Worm (Caenorhabditis elegans) whole organism, L4 larva: ENCODE results near the gene sqv-3.

Source experiments
- D1046.2 ChIP-seq: fragments of 200-800 bp; sonication (Bioruptor generic); IDR thresholded peaks from 2 replicates; pipeline ENCODE4 v1.3.6; 2022; ENCODE audit warnings: missing genetic modification characterization, missing compliant biosample characterization
- R02D3.7 ChIP-seq: fragments of 150-350 bp; sonication (generic microtip); optimal IDR thresholded peaks from 3 replicates; lab custom pipeline; 2014; ENCODE audit warnings: missing biosample characterization, missing genetic modification characterization
- Y48G9A.11 ChIP-seq: fragments of 200-800 bp; sonication (Bioruptor generic); IDR thresholded peaks from 2 replicates; pipeline ENCODE4 v1.3.6; 2022; ENCODE audit warnings: missing genetic modification reagents, missing genetic modification characterization, missing compliant biosample characterization
- ZK337.2 ChIP-seq: fragments of 200-800 bp; sonication (Bioruptor generic); IDR thresholded peaks from 2 replicates; pipeline ENCODE4 v1.3.6; 2022; ENCODE audit warnings: missing genetic modification reagents, missing genetic modification characterization, missing compliant biosample characterization
- aha-1 ChIP-seq: fragments of 150-350 bp; peaks from one replicate; lab custom pipeline; 2014; ENCODE audit warnings: missing biosample characterization, missing genetic modification characterization
- aly-2 ChIP-seq: sonication (generic microtip); optimal IDR thresholded peaks from 2 replicates; lab custom pipeline; 2018; ENCODE audit warnings: missing biosample characterization, missing genetic modification characterization
- ceh-20 ChIP-seq: fragments of 200-800 bp; sonication (Bioruptor generic); IDR thresholded peaks from 2 replicates; pipeline ENCODE4 v1.3.6; 2022; ENCODE audit warnings: missing genetic modification reagents, missing genetic modification characterization, missing compliant biosample characterization
- ceh-28 ChIP-seq: fragments of 150-350 bp; optimal IDR thresholded peaks from 2 replicates; lab custom pipeline; 2014; ENCODE audit warnings: missing biosample characterization, missing genetic modification reagents, missing genetic modification characterization
- dmd-6 ChIP-seq: fragments of 200-800 bp; sonication (Bioruptor generic); IDR thresholded peaks from 2 replicates; pipeline ENCODE4 v1.3.6; 2022; ENCODE audit warnings: missing genetic modification reagents, missing genetic modification characterization, missing compliant biosample characterization
- dpl-1 ChIP-seq: fragments of 150-350 bp; optimal IDR thresholded peaks from 2 replicates; lab custom pipeline; 2014; ENCODE audit warnings: missing biosample characterization, missing genetic modification reagents, missing genetic modification characterization
- duxl-1 ChIP-seq: sonication (generic microtip); optimal IDR thresholded peaks from 2 replicates; lab custom pipeline; 2016; ENCODE audit warnings: mild to moderate bottlenecking, missing genetic modification characterization, moderate library complexity, missing compliant biosample characterization; ENCODE audit not compliant: poor library complexity
- dve-1 ChIP-seq: sonication (generic microtip); optimal IDR thresholded peaks from 2 replicates; lab custom pipeline; 2017; ENCODE audit warnings: antibody characterized with exemption, mild to moderate bottlenecking, missing genetic modification characterization, missing compliant biosample characterization; ENCODE audit not compliant: insufficient read depth
- egl-43 ChIP-seq: fragments of 200-800 bp; sonication (Bioruptor generic); IDR thresholded peaks from 2 replicates; pipeline ENCODE4 v1.3.6; 2022; ENCODE audit warnings: missing genetic modification reagents, missing genetic modification characterization, missing compliant biosample characterization
- fos-1 ChIP-seq: fragments of 150-350 bp; optimal IDR thresholded peaks from 2 replicates; lab custom pipeline; 2014; ENCODE audit warnings: missing biosample characterization, missing genetic modification characterization
- hif-1 ChIP-seq, 2 experiments: sonication (generic microtip); optimal IDR thresholded peaks; 2 replicates each; lab custom pipeline; 2016 to 2017; ENCODE audit warnings: missing compliant biosample characterization in 2 of 2, missing genetic modification characterization in 2 of 2, missing genetic modification reagents in 2 of 2, missing genotype in 2 of 2, mild to moderate bottlenecking in 1 of 2
- hlh-11 ChIP-seq: fragments of 200-800 bp; sonication (Bioruptor generic); optimal IDR thresholded peaks from 2 replicates; lab custom pipeline; 2018; ENCODE audit warnings: mild to moderate bottlenecking, missing genetic modification characterization, missing compliant biosample characterization
- hlh-30 ChIP-seq: sonication (generic microtip); optimal IDR thresholded peaks from 2 replicates; lab custom pipeline; 2017; ENCODE audit warnings: antibody characterized with exemption, mild to moderate bottlenecking, missing genetic modification characterization, missing compliant biosample characterization; ENCODE audit not compliant: insufficient read depth
- hmg-1.1 ChIP-seq: fragments of 200-800 bp; sonication (Bioruptor generic); IDR thresholded peaks from 2 replicates; pipeline ENCODE4 v1.3.6; 2022; ENCODE audit warnings: missing genetic modification reagents, missing genetic modification characterization, missing compliant biosample characterization
- jun-1 ChIP-seq: fragments of 150-350 bp; optimal IDR thresholded peaks from 2 replicates; lab custom pipeline; 2014; ENCODE audit warnings: missing biosample characterization, missing genetic modification reagents, missing genetic modification characterization
- lin-38 ChIP-seq: fragments of 200-800 bp; sonication (Bioruptor generic); IDR thresholded peaks from 2 replicates; pipeline ENCODE4 v1.3.6; 2022; ENCODE audit warnings: missing genetic modification reagents, missing genetic modification characterization, missing compliant biosample characterization
- lsy-2 ChIP-seq, 2 experiments: fragments of 150-350 bp in 1 of 2; sonication (generic microtip) in 1 of 2; optimal IDR thresholded peaks; 2 replicates each; lab custom pipeline; 2014 to 2017; ENCODE audit warnings: missing biosample characterization in 2 of 2, missing genetic modification characterization in 2 of 2
- madf-9 ChIP-seq: fragments of 200-800 bp; sonication (Bioruptor generic); conservative IDR thresholded peaks from 2 replicates; pipeline ENCODE4 v1.3.6; 2022; ENCODE audit warnings: missing genetic modification reagents, missing genetic modification characterization, missing compliant biosample characterization
- mdl-1 ChIP-seq, 2 experiments: fragments of 150-350 bp in 1 of 2; sonication (generic microtip) in 1 of 2; optimal IDR thresholded peaks; 2 replicates each; lab custom pipeline; 2014 to 2017; ENCODE audit warnings: missing biosample characterization in 2 of 2, missing genetic modification characterization in 2 of 2
- mep-1 ChIP-seq: fragments of 150-350 bp; sonication (generic microtip); optimal IDR thresholded peaks from 3 replicates; lab custom pipeline; 2014; ENCODE audit warnings: missing biosample characterization, missing genetic modification characterization
- mes-2 ChIP-seq: sonication (generic microtip); optimal IDR thresholded peaks from 2 replicates; lab custom pipeline; 2016; ENCODE audit warnings: missing genotype, mild to moderate bottlenecking, missing genetic modification characterization, missing compliant biosample characterization; ENCODE audit not compliant: poor library complexity, severe bottlenecking
- mxl-2 ChIP-seq: fragments of 200-800 bp; sonication (Bioruptor generic); conservative IDR thresholded peaks from 2 replicates; pipeline ENCODE4 v1.3.6; 2022; ENCODE audit warnings: missing genetic modification reagents, missing genetic modification characterization, missing compliant biosample characterization
- mxl-3 ChIP-seq: fragments of 200-800 bp; sonication (Bioruptor generic); optimal IDR thresholded peaks from 2 replicates; lab custom pipeline; 2018; ENCODE audit warnings: mild to moderate bottlenecking, missing genetic modification characterization, missing compliant biosample characterization
- nhr-111 ChIP-seq: fragments of 200-800 bp; sonication (Bioruptor generic); optimal IDR thresholded peaks from 2 replicates; lab custom pipeline; 2018; ENCODE audit warnings: mild to moderate bottlenecking, missing genetic modification characterization, missing compliant biosample characterization
- nhr-237 ChIP-seq: sonication (generic microtip); optimal IDR thresholded peaks from 2 replicates; lab custom pipeline; 2017; ENCODE audit warnings: missing biosample characterization, missing genetic modification characterization
- nhr-28 ChIP-seq: fragments of 150-350 bp; optimal IDR thresholded peaks from 2 replicates; lab custom pipeline; 2014; ENCODE audit warnings: missing biosample characterization, missing genetic modification characterization
- nhr-41 ChIP-seq: fragments of 200-800 bp; sonication (Bioruptor generic); IDR thresholded peaks from 2 replicates; pipeline ENCODE4 v1.3.6; 2022; ENCODE audit warnings: missing genetic modification reagents, missing genetic modification characterization, missing compliant biosample characterization
- nhr-42 ChIP-seq: fragments of 200-800 bp; sonication (Bioruptor generic); IDR thresholded peaks from 2 replicates; pipeline ENCODE4 v1.3.6; 2022; ENCODE audit warnings: missing genetic modification characterization, missing compliant biosample characterization
- nhr-6 ChIP-seq: fragments of 150-350 bp; optimal IDR thresholded peaks from 2 replicates; lab custom pipeline; 2014; ENCODE audit warnings: missing biosample characterization, missing genetic modification characterization
- nhr-76 ChIP-seq: fragments of 150-350 bp; optimal IDR thresholded peaks from 2 replicates; lab custom pipeline; 2014; ENCODE audit warnings: missing biosample characterization, missing genetic modification characterization
- php-3 ChIP-seq: fragments of 200-800 bp; sonication (Bioruptor generic); IDR thresholded peaks from 2 replicates; pipeline ENCODE4 v1.3.6; 2022; ENCODE audit warnings: missing genetic modification reagents, missing genetic modification characterization, missing compliant biosample characterization
- pqm-1 ChIP-seq: sonication (generic microtip); optimal IDR thresholded peaks from 2 replicates; lab custom pipeline; 2017; ENCODE audit warnings: missing biosample characterization, missing genetic modification characterization
- saeg-2 ChIP-seq: fragments of 200-800 bp; sonication (Bioruptor generic); IDR thresholded peaks from 2 replicates; pipeline ENCODE4 v1.3.6; 2022; ENCODE audit warnings: missing genetic modification reagents, missing genetic modification characterization, missing compliant biosample characterization
- set-16 ChIP-seq: fragments of 200-800 bp; sonication (Bioruptor generic); IDR thresholded peaks from 2 replicates; pipeline ENCODE4 v1.3.6; 2022; ENCODE audit warnings: missing genetic modification reagents, missing genetic modification characterization, missing compliant biosample characterization
- spr-1 ChIP-seq: sonication (generic microtip); optimal IDR thresholded peaks from 2 replicates; lab custom pipeline; 2016; ENCODE audit warnings: mild to moderate bottlenecking, missing genetic modification characterization, missing compliant biosample characterization
- tra-1 ChIP-seq: fragments of 200-800 bp; sonication (Bioruptor generic); IDR thresholded peaks from 2 replicates; pipeline ENCODE4 v1.3.6; 2022; ENCODE audit warnings: missing genetic modification reagents, missing genetic modification characterization, missing compliant biosample characterization
- unc-130 ChIP-seq: sonication (generic microtip); optimal IDR thresholded peaks from 2 replicates; lab custom pipeline; 2016; ENCODE audit warnings: missing genetic modification reagents, missing genetic modification characterization, missing compliant biosample characterization
- unc-39 ChIP-seq: sonication (generic microtip); optimal IDR thresholded peaks from 2 replicates; lab custom pipeline; 2017; ENCODE audit warnings: missing biosample characterization, missing genetic modification characterization
- unc-62 ChIP-seq, 3 experiments: fragments of 150-350 bp in 1 of 3; sonication (generic microtip); optimal IDR thresholded peaks in 2 of 3; peaks in 1 of 3; 1 replicate in 1 of 3; 2 replicates in 2 of 3; lab custom pipeline; 2014 to 2017; ENCODE audit warnings: missing biosample characterization in 3 of 3, missing genetic modification characterization in 3 of 3, missing genetic modification reagents in 3 of 3, missing genotype in 1 of 3
- vab-7 ChIP-seq: fragments of 200-800 bp; sonication (Bioruptor generic); IDR thresholded peaks from 2 replicates; pipeline ENCODE4 v1.3.6; 2022; ENCODE audit warnings: missing genetic modification reagents, missing genetic modification characterization, missing compliant biosample characterization
- zfp-3 ChIP-seq: fragments of 200-800 bp; sonication (Bioruptor generic); conservative IDR thresholded peaks from 2 replicates; pipeline ENCODE4 v1.3.6; 2022; ENCODE audit warnings: missing genetic modification reagents, missing genetic modification characterization, missing compliant biosample characterization
- zip-11 ChIP-seq: fragments of 200-800 bp; sonication (Bioruptor generic); IDR thresholded peaks from 2 replicates; pipeline ENCODE4 v1.3.6; 2022; ENCODE audit warnings: missing genetic modification characterization, missing compliant biosample characterization
- zip-2 ChIP-seq: fragments of 150-350 bp; optimal IDR thresholded peaks from 2 replicates; lab custom pipeline; 2014; ENCODE audit warnings: missing biosample characterization, missing genetic modification characterization

sqv-3 gene

DNA sequence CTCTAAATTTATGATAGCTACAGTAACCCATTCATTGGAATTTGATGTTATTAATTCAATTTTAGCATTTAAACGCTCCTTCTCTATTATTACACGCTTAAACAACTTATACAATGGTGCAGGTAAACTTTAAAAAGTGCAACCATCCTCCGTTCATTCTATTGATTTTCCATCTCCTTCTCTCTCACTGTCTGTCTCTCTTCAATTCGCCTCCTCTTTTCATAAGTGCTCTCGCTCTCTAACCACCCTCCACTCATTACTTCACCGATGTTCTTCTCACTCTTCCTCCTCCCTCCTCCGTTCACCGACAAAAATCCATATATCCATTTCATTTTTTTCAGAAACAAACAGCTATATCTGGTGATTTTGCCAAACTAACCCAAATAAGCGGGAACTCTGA lies 14.0 kb downstream of the sqv-3 start, which contains the start of gene cbp-1:
cbp-1 (plus strand) TSS at position 335 of the 400 bp plus-strand sequence.
- TF ChIP-seq mep-1 (tag; lab: Kevin White, UChicago), result peak; percentile 20
- no peak for TF ChIP-seq unc-130 (GFP tag; lab: Kevin White, UChicago)
- peak; percentile 20 for TF ChIP-seq nhr-28
- TF ChIP-seq aly-2 (tag; lab: Kevin White, UChicago), result no peak
- TF ChIP-seq duxl-1 (tag; lab: Kevin White, UChicago), result peak; percentile 11
- TF ChIP-seq hlh-30, result peak; percentile 8
- TF ChIP-seq mes-2, result peak; percentile 63
- TF ChIP-seq lsy-2 (tag; optimal IDR thresholded peaks at IDR 0.05; lab: Kevin White, UChicago), result peak; percentile 4 to 70
- 0 out of 2 replicates have a peak, but pooled peaks have one; percentile 11 for TF ChIP-seq dmd-6 (GFP tag; lab: Robert Waterston, UW)
- no peak for TF ChIP-seq zip-11 (GFP tag; lab: Robert Waterston, UW)
- peak; percentile 39; the same call in 1 of the 2 replicates for TF ChIP-seq hmg-1.1 (GFP tag; lab: Robert Waterston, UW)
- TF ChIP-seq aha-1 (tag; lab: Kevin White, UChicago), result peak; percentile 97
- peak; percentile 1 for TF ChIP-seq hlh-11
- peak; percentile 11 for TF ChIP-seq ceh-28 (tag; lab: Kevin White, UChicago)
- TF ChIP-seq dve-1 (tag; lab: Kevin White, UChicago), result peak; percentile 33

ce11 chrIII:9765465-9765900 lies 14.7 kb downstream of the sqv-3 start:
- TF ChIP-seq R02D3.7 (no peak), aly-2 (tag; lab: Kevin White, UChicago) (peak; percentile 36), nhr-42 (GFP tag; lab: Robert Waterston, UW) (peak; percentile 97), hif-1 (tag; optimal IDR thresholded peaks at IDR 0.05; lab: Kevin White, UChicago) (peak; percentile 81 to 96), tra-1 (GFP tag; lab: Robert Waterston, UW) (peak; percentile 96), mdl-1 (tag; optimal IDR thresholded peaks at IDR 0.05; lab: Kevin White, UChicago) (peak; percentile 97 to 99), spr-1 (peak; percentile 95), D1046.2 (GFP tag; lab: Robert Waterston, UW) (peak; percentile 93), mep-1 (tag; lab: Kevin White, UChicago) (peak; percentile 99), nhr-41 (GFP tag; lab: Robert Waterston, UW) (peak; percentile 96), nhr-76 (peak; percentile 74), jun-1 (tag; lab: Kevin White, UChicago) (peak; percentile 95), ZK337.2 (GFP tag; lab: Robert Waterston, UW) (peak; percentile 78; the same call in 1 of the 2 replicates), set-16 (peak; percentile 91), nhr-237 (tag; lab: Kevin White, UChicago) (peak; percentile 37), php-3 (GFP tag; lab: Robert Waterston, UW) (peak; percentile 96), madf-9 (GFP tag; lab: Robert Waterston, UW) (peak; percentile 92), unc-62 (GFP tag; optimal IDR thresholded peaks at IDR 0.05 in 1 of 2; lab: Kevin White, UChicago) (peak in 1 of 2 experiments; percentile 100), unc-62 (tag; optimal IDR thresholded peaks at IDR 0.05; lab: Kevin White, UChicago) (no peak), mes-2 (peak; percentile 95), fos-1 (tag; lab: Kevin White, UChicago) (peak; percentile 87), egl-43 (GFP tag; lab: Robert Waterston, UW) (peak; percentile 98), duxl-1 (tag; lab: Kevin White, UChicago) (peak; percentile 96), vab-7 (GFP tag; lab: Robert Waterston, UW) (peak; percentile 89), dpl-1 (GFP tag; lab: Kevin White, UChicago) (peak; percentile 86), unc-39 (tag; lab: Kevin White, UChicago) (peak; percentile 37), mxl-2 (GFP tag; lab: Robert Waterston, UW) (peak; percentile 93), Y48G9A.11 (GFP tag; lab: Robert Waterston, UW) (peak; percentile 63; the same call in 1 of the 2 replicates), pqm-1 (tag; lab: Kevin White, UChicago) (peak; percentile 33), hlh-30 (peak; percentile 99), aha-1 (tag; lab: Kevin White, UChicago) (peak; percentile 100), zfp-3 (GFP tag; lab: Robert Waterston, UW) (peak; percentile 99), nhr-6 (tag; lab: Kevin White, UChicago) (peak; percentile 96), ceh-20 (GFP tag; lab: Robert Waterston, UW) (peak; percentile 98), mxl-3 (GFP tag; lab: Kevin White, UChicago) (peak; percentile 99), nhr-111 (GFP tag; lab: Kevin White, UChicago) (peak; percentile 99), saeg-2 (GFP tag; lab: Robert Waterston, UW) (peak; percentile 99), zip-11 (GFP tag; lab: Robert Waterston, UW) (peak; percentile 48; the same call in 1 of the 2 replicates), zip-2 (tag; lab: Kevin White, UChicago) (peak; percentile 82), lin-38 (GFP tag; lab: Robert Waterston, UW) (peak; percentile 94)
